Worm (Caenorhabditis elegans) whole organism, L3 larva: ENCODE data around the gene F54D10.8.

Experiments
- ama-1 ChIP-seq: fragments of 150-350 bp; optimal IDR thresholded peaks from 2 replicates; lab custom pipeline; 2018
- egl-27 ChIP-seq: sonication (generic microtip); optimal IDR thresholded peaks from 4 replicates; lab custom pipeline; 2017; ENCODE audit warnings: missing biosample characterization, missing genetic modification reagents, missing genetic modification characterization
- elt-2 ChIP-seq: sonication (generic microtip); optimal IDR thresholded peaks from 2 replicates; lab custom pipeline; 2016; ENCODE audit warnings: missing genetic modification reagents, mild to moderate bottlenecking, missing genetic modification characterization, missing compliant biosample characterization
- fkh-10 ChIP-seq: sonication (generic microtip); optimal IDR thresholded peaks from 2 replicates; lab custom pipeline; 2017; ENCODE audit warnings: missing biosample characterization, missing genetic modification reagents, missing genetic modification characterization
- hmg-11 ChIP-seq: sonication (generic microtip); optimal IDR thresholded peaks from 2 replicates; lab custom pipeline; 2016; ENCODE audit warnings: missing genetic modification characterization, missing compliant biosample characterization
- jun-1 ChIP-seq: fragments of 150-350 bp; optimal IDR thresholded peaks from 2 replicates; lab custom pipeline; 2014; ENCODE audit warnings: missing biosample characterization, missing genetic modification reagents, missing genetic modification characterization
- lin-39 ChIP-seq: fragments of 150-350 bp; optimal IDR thresholded peaks from 2 replicates; lab custom pipeline; 2018; ENCODE audit warnings: missing biosample characterization, missing genetic modification reagents, missing genetic modification characterization
- nhr-12 ChIP-seq: fragments of 150-350 bp; optimal IDR thresholded peaks from 2 replicates; lab custom pipeline; 2014; ENCODE audit warnings: missing biosample characterization, missing genetic modification characterization
- nhr-23 ChIP-seq: fragments of 150-350 bp; optimal IDR thresholded peaks from 2 replicates; lab custom pipeline; 2014; ENCODE audit warnings: missing biosample characterization, missing genetic modification reagents, missing genetic modification characterization
- nhr-67 ChIP-seq: fragments of 150-350 bp; optimal IDR thresholded peaks from 2 replicates; lab custom pipeline; 2014; ENCODE audit warnings: missing biosample characterization, missing genetic modification characterization
- pqm-1 ChIP-seq: fragments of 150-350 bp; optimal IDR thresholded peaks from 2 replicates; lab custom pipeline; 2017; ENCODE audit warnings: missing biosample characterization, missing genetic modification characterization, inconsistent platforms
- tbx-2 ChIP-seq: sonication (generic microtip); optimal IDR thresholded peaks from 2 replicates; lab custom pipeline; 2016; ENCODE audit warnings: mild to moderate bottlenecking, missing genetic modification characterization, missing compliant biosample characterization

DNA sequence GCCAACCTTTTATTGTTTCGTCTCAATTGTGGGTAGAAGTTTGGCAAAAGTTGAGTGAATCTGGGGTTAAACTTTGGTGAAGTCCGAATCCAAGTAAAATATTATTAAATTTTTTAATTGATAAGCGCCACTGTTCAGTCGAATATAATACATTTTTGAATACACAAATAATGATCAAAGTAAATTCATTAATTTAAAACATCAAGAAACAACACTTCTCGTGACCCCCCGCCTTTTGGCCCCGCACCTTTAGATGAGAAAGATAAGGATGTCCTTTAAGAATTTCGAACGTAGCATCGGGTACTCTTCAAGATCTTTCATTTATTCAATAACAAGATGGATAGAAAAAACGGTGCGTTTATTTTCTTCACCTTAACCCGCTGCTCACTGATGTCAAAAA, 25.0 kb upstream of the F54D10.8 start, which contains the start of gene nhr-257:
- TF ChIP-seq egl-27 (tag; lab: Kevin White, UChicago) (no peak), nhr-23 (tag; lab: Kevin White, UChicago) (no peak), pqm-1 (no peak), ama-1 (no peak), nhr-12 (no peak), tbx-2 (no peak), jun-1 (no peak), hmg-11 (tag; lab: Kevin White, UChicago) (no peak), nhr-67 (no peak), elt-2 (tag; lab: Kevin White, UChicago) (no peak), lin-39 (tag; lab: Kevin White, UChicago) (no peak), fkh-10 (GFP tag; lab: Kevin White, UChicago) (no peak)
